Worm (Caenorhabditis elegans) whole organism, L4 larva: ENCODE data around the gene C13A2.6.
"Not testable (repeated sequence)": the region's sequence is repeated elsewhere in the genome, so short reads cannot be mapped to it uniquely, and the experiment has no call there.

ENCODE experiments used
- F26F4.8 ChIP-seq: fragments of 200-800 bp; sonication (Bioruptor generic); conservative IDR thresholded peaks from 2 replicates; pipeline ENCODE4 v1.3.6; 2022; ENCODE audit warnings: missing genetic modification characterization, missing compliant biosample characterization
- F37D6.2 ChIP-seq: sonication (generic microtip); optimal IDR thresholded peaks from 2 replicates; lab custom pipeline; 2016; ENCODE audit warnings: mild to moderate bottlenecking, missing genetic modification characterization, missing compliant biosample characterization
- F49E8.2 ChIP-seq: sonication (generic microtip); optimal IDR thresholded peaks from 2 replicates; lab custom pipeline; 2016; ENCODE audit warnings: missing compliant biosample characterization, mild to moderate bottlenecking, missing genetic modification characterization, borderline replicate concordance
- T26A8.4 ChIP-seq: fragments of 200-800 bp; sonication (Bioruptor generic); IDR thresholded peaks from 2 replicates; pipeline ENCODE4 v1.3.6; 2022; ENCODE audit warnings: missing genetic modification characterization, missing compliant biosample characterization
- Y105C5A.15 ChIP-seq: fragments of 200-800 bp; sonication (Bioruptor generic); IDR thresholded peaks from 2 replicates; pipeline ENCODE4 v1.3.6; 2022; ENCODE audit warnings: missing genetic modification characterization, missing compliant biosample characterization
- Y48G9A.11 ChIP-seq: fragments of 200-800 bp; sonication (Bioruptor generic); IDR thresholded peaks from 2 replicates; pipeline ENCODE4 v1.3.6; 2022; ENCODE audit warnings: missing genetic modification reagents, missing genetic modification characterization, missing compliant biosample characterization
- Y5F2A.4 ChIP-seq: fragments of 200-800 bp; sonication (Bioruptor generic); optimal IDR thresholded peaks from 2 replicates; lab custom pipeline; 2018; ENCODE audit warnings: mild to moderate bottlenecking, missing genetic modification characterization, missing compliant biosample characterization
- attf-4 ChIP-seq: sonication (generic microtip); optimal IDR thresholded peaks from 3 replicates; lab custom pipeline; 2017; ENCODE audit warnings: missing biosample characterization, missing genetic modification characterization
- ceh-28 ChIP-seq: fragments of 150-350 bp; optimal IDR thresholded peaks from 2 replicates; lab custom pipeline; 2014; ENCODE audit warnings: missing biosample characterization, missing genetic modification reagents, missing genetic modification characterization
- cey-2 ChIP-seq: sonication (generic microtip); optimal IDR thresholded peaks from 3 replicates; lab custom pipeline; 2017; ENCODE audit warnings: missing genetic modification characterization, mild to moderate bottlenecking, missing compliant biosample characterization, antibody characterized with exemption, borderline replicate concordance; ENCODE audit not compliant: insufficient read depth
- ctbp-1 ChIP-seq: fragments of 200-800 bp; sonication (Bioruptor generic); IDR thresholded peaks from 2 replicates; pipeline ENCODE4 v1.3.6; 2022; ENCODE audit warnings: missing genetic modification reagents, missing genetic modification characterization, missing compliant biosample characterization
- daf-12 ChIP-seq: fragments of 150-350 bp; optimal IDR thresholded peaks from 2 replicates; lab custom pipeline; 2014; ENCODE audit warnings: missing biosample characterization, missing genetic modification reagents, missing genetic modification characterization
- daf-16 ChIP-seq, 3 experiments: sonication (generic microtip); optimal IDR thresholded peaks; 2 replicates each; lab custom pipeline; 2016 to 2017; ENCODE audit warnings: missing genetic modification characterization in 3 of 3, missing genetic modification reagents in 3 of 3, mild to moderate bottlenecking in 2 of 3, missing compliant biosample characterization in 2 of 3, missing biosample characterization in 1 of 3, moderate library complexity in 1 of 3
- daf-8 ChIP-seq: fragments of 200-800 bp; sonication (Bioruptor generic); IDR thresholded peaks from 2 replicates; pipeline ENCODE4 v1.3.6; 2022; ENCODE audit warnings: missing genetic modification characterization, missing compliant biosample characterization
- dpl-1 ChIP-seq: fragments of 150-350 bp; optimal IDR thresholded peaks from 2 replicates; lab custom pipeline; 2014; ENCODE audit warnings: missing biosample characterization, missing genetic modification reagents, missing genetic modification characterization
- fos-1 ChIP-seq: fragments of 150-350 bp; optimal IDR thresholded peaks from 2 replicates; lab custom pipeline; 2014; ENCODE audit warnings: missing biosample characterization, missing genetic modification characterization
- hif-1 ChIP-seq, 2 experiments: sonication (generic microtip); optimal IDR thresholded peaks; 2 replicates each; lab custom pipeline; 2016 to 2017; ENCODE audit warnings: missing compliant biosample characterization in 2 of 2, missing genetic modification characterization in 2 of 2, missing genetic modification reagents in 2 of 2, missing genotype in 2 of 2, mild to moderate bottlenecking in 1 of 2
- hlh-11 ChIP-seq: fragments of 200-800 bp; sonication (Bioruptor generic); optimal IDR thresholded peaks from 2 replicates; lab custom pipeline; 2018; ENCODE audit warnings: mild to moderate bottlenecking, missing genetic modification characterization, missing compliant biosample characterization
- lin-38 ChIP-seq: fragments of 200-800 bp; sonication (Bioruptor generic); IDR thresholded peaks from 2 replicates; pipeline ENCODE4 v1.3.6; 2022; ENCODE audit warnings: missing genetic modification reagents, missing genetic modification characterization, missing compliant biosample characterization
- lin-39 ChIP-seq: fragments of 150-350 bp; optimal IDR thresholded peaks from 2 replicates; lab custom pipeline; 2014; ENCODE audit warnings: missing biosample characterization, missing genetic modification reagents, missing genetic modification characterization
- lir-3 ChIP-seq: sonication (generic microtip); optimal IDR thresholded peaks from 2 replicates; lab custom pipeline; 2016; ENCODE audit warnings: mild to moderate bottlenecking, missing genetic modification characterization, missing compliant biosample characterization
- nhr-10 ChIP-seq: fragments of 150-350 bp; optimal IDR thresholded peaks from 2 replicates; lab custom pipeline; 2014; ENCODE audit warnings: missing biosample characterization, missing genetic modification characterization
- nhr-102 ChIP-seq: sonication (generic microtip); optimal IDR thresholded peaks from 2 replicates; lab custom pipeline; 2016; ENCODE audit warnings: mild to moderate bottlenecking, missing genetic modification characterization, moderate library complexity, missing compliant biosample characterization
- nhr-111 ChIP-seq: fragments of 200-800 bp; sonication (Bioruptor generic); optimal IDR thresholded peaks from 2 replicates; lab custom pipeline; 2018; ENCODE audit warnings: mild to moderate bottlenecking, missing genetic modification characterization, missing compliant biosample characterization
- nhr-237 ChIP-seq: sonication (generic microtip); optimal IDR thresholded peaks from 2 replicates; lab custom pipeline; 2017; ENCODE audit warnings: missing biosample characterization, missing genetic modification characterization
- nhr-41 ChIP-seq: fragments of 200-800 bp; sonication (Bioruptor generic); IDR thresholded peaks from 2 replicates; pipeline ENCODE4 v1.3.6; 2022; ENCODE audit warnings: missing genetic modification reagents, missing genetic modification characterization, missing compliant biosample characterization
- nhr-77 ChIP-seq: fragments of 150-350 bp; optimal IDR thresholded peaks from 2 replicates; lab custom pipeline; 2014; ENCODE audit warnings: missing biosample characterization, missing genetic modification characterization
- rbr-2 ChIP-seq: sonication (generic microtip); optimal IDR thresholded peaks from 2 replicates; lab custom pipeline; 2016; ENCODE audit warnings: missing genotype, missing genetic modification characterization, missing compliant biosample characterization
- saeg-2 ChIP-seq: fragments of 200-800 bp; sonication (Bioruptor generic); IDR thresholded peaks from 2 replicates; pipeline ENCODE4 v1.3.6; 2022; ENCODE audit warnings: missing genetic modification reagents, missing genetic modification characterization, missing compliant biosample characterization
- set-16 ChIP-seq: fragments of 200-800 bp; sonication (Bioruptor generic); IDR thresholded peaks from 2 replicates; pipeline ENCODE4 v1.3.6; 2022; ENCODE audit warnings: missing genetic modification reagents, missing genetic modification characterization, missing compliant biosample characterization
- skn-1 ChIP-seq: fragments of 150-350 bp; optimal IDR thresholded peaks from 2 replicates; lab custom pipeline; 2014; ENCODE audit warnings: missing biosample characterization, missing genetic modification characterization
- unc-62 ChIP-seq, 3 experiments: fragments of 150-350 bp in 1 of 3; sonication (generic microtip); optimal IDR thresholded peaks in 2 of 3; peaks in 1 of 3; 1 replicate in 1 of 3; 2 replicates in 2 of 3; lab custom pipeline; 2014 to 2017; ENCODE audit warnings: missing biosample characterization in 3 of 3, missing genetic modification characterization in 3 of 3, missing genetic modification reagents in 3 of 3, missing genotype in 1 of 3
- vab-7 ChIP-seq: fragments of 200-800 bp; sonication (Bioruptor generic); IDR thresholded peaks from 2 replicates; pipeline ENCODE4 v1.3.6; 2022; ENCODE audit warnings: missing genetic modification reagents, missing genetic modification characterization, missing compliant biosample characterization
- zip-2 ChIP-seq: fragments of 150-350 bp; optimal IDR thresholded peaks from 2 replicates; lab custom pipeline; 2014; ENCODE audit warnings: missing biosample characterization, missing genetic modification characterization

Gene C13A2.6

DNA sequence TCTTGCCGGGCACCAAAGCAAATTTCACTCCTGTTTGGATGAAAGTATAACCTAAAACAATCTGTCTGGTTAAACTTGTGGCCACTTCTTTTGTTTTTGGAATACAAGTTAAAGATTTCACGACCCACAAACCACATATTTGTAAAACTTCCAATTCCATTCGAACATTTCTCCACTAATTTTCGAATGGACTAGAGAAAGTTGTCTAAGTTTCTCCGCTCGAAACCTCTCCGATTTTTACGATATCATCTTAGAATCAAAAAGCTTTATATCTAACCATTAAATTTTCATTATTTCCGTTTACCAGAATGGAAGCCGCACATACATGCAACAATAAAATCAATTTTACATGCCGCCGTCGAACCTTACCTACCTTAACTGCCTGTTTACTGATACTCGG is 29.0 kb downstream of the C13A2.6 start, which contains the start of gene F07G11.3:
TSS of gene F07G11.3 (plus strand) at position 301 of the 400 bp plus-strand sequence.
- TF ChIP-seq ctbp-1 (no peak), F26F4.8 (GFP tag; lab: Robert Waterston, UW) (no peak), daf-12 (no peak), hlh-11 (tag; lab: Kevin White, UChicago) (no peak), unc-62 (GFP tag; optimal IDR thresholded peaks at IDR 0.05 in 1 of 2; lab: Kevin White, UChicago) (peak in 1 of 2 experiments; percentile 55), unc-62 (tag; optimal IDR thresholded peaks at IDR 0.05; lab: Kevin White, UChicago) (no peak), zip-2 (tag; lab: Kevin White, UChicago) (no peak), lin-38 (no peak)

ce11 chrV:7304506-7304905 is 35.0 kb downstream of the C13A2.6 start, which contains the start of gene F07G11.2:
F07G11.2 (plus strand) TSS chrV:7304806.
- not testable (repeated sequence) for TF ChIP-seq vab-7 (GFP tag; lab: Robert Waterston, UW); F49E8.2 (tag; lab: Kevin White, UChicago); daf-16 (GFP tag; optimal IDR thresholded peaks at IDR 0.05; lab: Kevin White, UChicago); daf-16 (tag; optimal IDR thresholded peaks at IDR 0.05; lab: Kevin White, UChicago)

ce11 chrV:7307089-7307488 is 37.6 kb downstream of the C13A2.6 start, which contains the start of gene F07G11.1:
F07G11.1 (plus strand) TSS chrV:7307389.
- TF ChIP-seq hlh-11 (tag; lab: Kevin White, UChicago) (no peak), ctbp-1 (no peak), lin-39 (no peak), hif-1 (tag; optimal IDR thresholded peaks at IDR 0.05; lab: Kevin White, UChicago) (no peak), skn-1 (tag; lab: Kevin White, UChicago) (no peak), fos-1 (tag; lab: Kevin White, UChicago) (no peak), vab-7 (GFP tag; lab: Robert Waterston, UW) (no peak), rbr-2 (tag; lab: Kevin White, UChicago) (no peak), saeg-2 (no peak), set-16 (GFP tag; lab: Robert Waterston, UW) (no peak), nhr-237 (tag; lab: Kevin White, UChicago) (no peak), cey-2 (tag; lab: Kevin White, UChicago) (no peak), attf-4 (tag; lab: Kevin White, UChicago) (no peak)

ce11 chrV:7313233-7313632 is 43.7 kb downstream of the C13A2.6 start, which contains the start of gene srx-6:
srx-6 (minus strand) TSS chrV:7313333.
- TF ChIP-seq Y5F2A.4: no peak
- no peak for TF ChIP-seq ctbp-1
- TF ChIP-seq T26A8.4 (GFP tag; lab: Robert Waterston, UW): no peak
- no peak for TF ChIP-seq daf-8 (GFP tag; lab: Robert Waterston, UW)
- no peak for TF ChIP-seq nhr-102 (tag; lab: Kevin White, UChicago)
- no peak for TF ChIP-seq nhr-77 (tag; lab: Kevin White, UChicago)
- TF ChIP-seq set-16 (GFP tag; lab: Robert Waterston, UW): no peak
- TF ChIP-seq, all 104 proteins: peak for 0

DNA sequence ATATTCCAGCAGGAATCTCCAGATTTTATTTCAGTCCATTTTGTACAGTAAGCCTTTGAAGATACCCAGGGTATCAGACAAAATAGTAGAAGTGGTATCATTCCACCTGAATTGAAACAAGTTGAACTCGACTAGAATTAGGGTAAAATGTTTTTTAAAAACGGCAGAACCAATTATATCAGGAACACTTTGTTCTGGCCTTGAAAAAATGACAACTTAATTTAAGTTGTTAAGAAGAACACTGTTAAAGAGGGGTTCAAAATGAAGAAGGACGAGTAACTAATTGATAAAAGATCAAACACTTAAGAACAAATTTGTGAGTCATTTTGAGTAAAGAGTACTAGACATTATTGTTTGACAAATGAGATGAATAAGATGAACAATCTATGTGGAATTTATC is 51.4 kb downstream of the C13A2.6 start, which contains the start of gene lmd-4:
TSS of gene lmd-4 (minus strand) at position 101 of the 400 bp plus-strand sequence.
- no peak for TF ChIP-seq nhr-111 (GFP tag; lab: Kevin White, UChicago)
- no peak for TF ChIP-seq Y105C5A.15 (GFP tag; lab: Robert Waterston, UW)
- no peak for TF ChIP-seq dpl-1 (GFP tag; lab: Kevin White, UChicago)
- TF ChIP-seq nhr-41 (GFP tag; lab: Robert Waterston, UW): no peak
- no peak for TF ChIP-seq ceh-28 (tag; lab: Kevin White, UChicago)
- no peak for TF ChIP-seq Y48G9A.11 (GFP tag; lab: Robert Waterston, UW)
- TF ChIP-seq F37D6.2 (tag; lab: Kevin White, UChicago): no peak
- no peak for TF ChIP-seq nhr-10 (tag; lab: Kevin White, UChicago)
- no peak for TF ChIP-seq lir-3 (tag; lab: Kevin White, UChicago)
